Worm (Caenorhabditis elegans): ENCODE measurements around the gene nfki-1.

Gene nfki-1

ce11 chrX:15352871-15353270 lies 2.2 kb upstream of the nfki-1 start:
- TF ChIP-seq lsy-2 (tag; optimal IDR thresholded peaks at IDR 0.05) = no peak
- no peak for TF ChIP-seq mab-5 (tag; optimal IDR thresholded peaks at IDR 0.05)
- no peak for TF ChIP-seq blmp-1 (tag; optimal IDR thresholded peaks at IDR 0.05)

ce11 chrX:15353874-15354480 lies 1.1 kb upstream of the nfki-1 start:
- TF ChIP-seq ces-1 (GFP tag; optimal IDR thresholded peaks at IDR 0.05) (peak; percentile 55), mls-2 (tag; optimal IDR thresholded peaks at IDR 0.05) (peak; percentile 21), sptf-1 (tag; optimal IDR thresholded peaks at IDR 0.05) (peak; percentile 57), nhr-237 (tag; optimal IDR thresholded peaks at IDR 0.05) (peak; percentile 59), ztf-11 (tag; optimal IDR thresholded peaks at IDR 0.05) (no peak), lsy-2 (tag; optimal IDR thresholded peaks at IDR 0.05) (no peak), mep-1 (tag; optimal IDR thresholded peaks at IDR 0.05) (peak; percentile 31), unc-120 (tag; optimal IDR thresholded peaks at IDR 0.05; ENCODE audit: poor library complexity, severe bottlenecking) (peak; percentile 76)

- TF ChIP-seq ztf-11 (tag; optimal IDR thresholded peaks at IDR 0.05) (no peak), unc-62 (GFP tag; optimal IDR thresholded peaks at IDR 0.05) (no peak), nhr-237 (tag; optimal IDR thresholded peaks at IDR 0.05) (no peak), mls-2 (tag; optimal IDR thresholded peaks at IDR 0.05) (no peak), ces-1 (GFP tag; optimal IDR thresholded peaks at IDR 0.05) (no peak), zip-8 (tag; optimal IDR thresholded peaks at IDR 0.05) (no peak), hlh-1 (tag; optimal IDR thresholded peaks at IDR 0.05) (no peak), sem-2 (GFP tag; optimal IDR thresholded peaks at IDR 0.05) (no peak), mab-5 (tag; optimal IDR thresholded peaks at IDR 0.05) (no peak), nhr-2 (tag; optimal IDR thresholded peaks at IDR 0.05) (no peak), ham-2 (GFP tag; optimal IDR thresholded peaks at IDR 0.05) (no peak), nhr-76 (tag; optimal IDR thresholded peaks at IDR 0.05) (no peak), sptf-1 (tag; optimal IDR thresholded peaks at IDR 0.05) (no peak), snpc-4 (tag; optimal IDR thresholded peaks at IDR 0.05) (no peak), lsy-2 (tag; optimal IDR thresholded peaks at IDR 0.05) (no peak), tbx-8 (GFP tag; optimal IDR thresholded peaks at IDR 0.05) (no peak), blmp-1 (tag; optimal IDR thresholded peaks at IDR 0.05) (no peak), nhr-28 (tag; optimal IDR thresholded peaks at IDR 0.05) (no peak), drap-1 (GFP tag; optimal IDR thresholded peaks at IDR 0.05) (no peak), unc-120 (tag; optimal IDR thresholded peaks at IDR 0.05; ENCODE audit: poor library complexity, severe bottlenecking) (no peak)
These were observed 565 bp downstream of the nfki-1 start for ce11 chrX:15355603-15356002.

- no peak for TF ChIP-seq nhr-237 (tag; optimal IDR thresholded peaks at IDR 0.05)
- no peak for TF ChIP-seq sptf-1 (tag; optimal IDR thresholded peaks at IDR 0.05)
These were observed 7.3 kb downstream of the nfki-1 start for ce11 chrX:15362152-15362922.

- TF ChIP-seq tbx-8 (GFP tag; optimal IDR thresholded peaks at IDR 0.05) (no peak), elt-1 (tag; optimal IDR thresholded peaks at IDR 0.05; ENCODE audit: borderline replicate concordance, insufficient read depth) (no peak), pha-4 (tag; optimal IDR thresholded peaks at IDR 0.05) (peak; percentile 48), ztf-11 (tag; optimal IDR thresholded peaks at IDR 0.05) (no peak), unc-62 (GFP tag; optimal IDR thresholded peaks at IDR 0.05) (peak; percentile 1), ces-1 (GFP tag; optimal IDR thresholded peaks at IDR 0.05) (no peak), drap-1 (GFP tag; optimal IDR thresholded peaks at IDR 0.05) (peak; percentile 41), mls-2 (tag; optimal IDR thresholded peaks at IDR 0.05) (peak; percentile 21), cnd-1 (tag; optimal IDR thresholded peaks at IDR 0.05) (peak; percentile 43), blmp-1 (tag; optimal IDR thresholded peaks at IDR 0.05) (no peak), nhr-12 (tag; optimal IDR thresholded peaks at IDR 0.05) (no peak), flh-1 (GFP tag; optimal IDR thresholded peaks at IDR 0.05) (no peak), lsy-2 (tag; optimal IDR thresholded peaks at IDR 0.05) (no peak), ceh-39 (tag; optimal IDR thresholded peaks at IDR 0.05) (no peak), sem-2 (GFP tag; optimal IDR thresholded peaks at IDR 0.05) (no peak), nhr-237 (tag; optimal IDR thresholded peaks at IDR 0.05) (peak; percentile 21), ceh-43 (GFP tag; optimal IDR thresholded peaks at IDR 0.05) (no peak), lin-32 (GFP tag; optimal IDR thresholded peaks at IDR 0.05) (no peak), lin-13 (tag; optimal IDR thresholded peaks at IDR 0.05) (peak; percentile 33), ham-2 (GFP tag; optimal IDR thresholded peaks at IDR 0.05) (peak; percentile 15), mab-5 (tag; optimal IDR thresholded peaks at IDR 0.05) (no peak), snpc-4 (tag; optimal IDR thresholded peaks at IDR 0.05) (no peak), bed-3 (GFP tag; optimal IDR thresholded peaks at IDR 0.05) (no peak), nhr-2 (tag; optimal IDR thresholded peaks at IDR 0.05) (peak; percentile 90), nhr-28 (tag; optimal IDR thresholded peaks at IDR 0.05) (no peak), unc-120 (tag; optimal IDR thresholded peaks at IDR 0.05; ENCODE audit: poor library complexity, severe bottlenecking) (peak; percentile 32), hlh-1 (tag; optimal IDR thresholded peaks at IDR 0.05) (peak; percentile 83), M03D4.4 (tag; optimal IDR thresholded peaks at IDR 0.05) (no peak), sptf-1 (tag; optimal IDR thresholded peaks at IDR 0.05) (peak; percentile 51), mep-1 (tag; optimal IDR thresholded peaks at IDR 0.05) (peak; percentile 71), elt-3 (tag; optimal IDR thresholded peaks at IDR 0.05) (no peak), ceh-83 (GFP tag; optimal IDR thresholded peaks at IDR 0.05) (no peak)
These were observed 10.2 kb downstream of the nfki-1 start for ce11 chrX:15365235-15365634.

Data from whole organism, mixed stage, embryonic.